Worm (Caenorhabditis elegans) whole organism, mixed stage, embryonic: Measurements from ENCODE around the gene Y54H5A.2.

Source experiments
- nhr-237 ChIP-seq: fragments of 150-350 bp; optimal IDR thresholded peaks from 2 replicates; lab custom pipeline; 2014; ENCODE audit warnings: missing biosample characterization, missing genetic modification characterization
- nhr-28 ChIP-seq: fragments of 150-350 bp; optimal IDR thresholded peaks from 2 replicates; lab custom pipeline; 2014; ENCODE audit warnings: missing biosample characterization, missing genetic modification characterization

DNA sequence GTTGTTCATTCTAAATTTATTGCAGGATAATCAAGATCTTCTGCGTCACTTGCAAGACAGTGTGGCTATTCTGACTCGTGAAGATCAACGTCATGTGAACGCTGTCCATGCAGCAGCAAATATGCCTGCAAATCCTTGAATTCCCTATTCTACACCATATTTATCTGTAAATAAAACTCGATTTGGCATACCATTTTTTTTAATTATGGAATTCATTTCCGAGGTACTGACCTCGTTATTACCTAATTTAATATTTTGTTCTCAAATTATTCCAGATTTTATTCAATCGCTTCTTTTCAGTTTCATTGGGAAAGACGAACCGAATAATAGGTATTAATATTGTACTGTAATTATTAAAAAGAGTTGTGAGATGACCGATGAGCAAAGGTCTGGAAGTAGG lies 24.2 kb upstream of the Y54H5A.2 start, which contains the start of gene cid-1:
- TF ChIP-seq nhr-28 (tag; lab: Kevin White, UChicago) (no peak), nhr-237 (tag; lab: Kevin White, UChicago) (no peak)
